Fruit fly (Drosophila melanogaster) whole organism, prepupa: ENCODE measurements around the gene ImpE3.

Source experiments
- CG31627 ChIP-seq: fragments of 200-800 bp; sonication (Bioruptor generic); optimal IDR thresholded peaks from 3 replicates; lab custom pipeline; 2016; ENCODE audit warnings: missing biosample characterization, missing genetic modification characterization
- CG6854 ChIP-seq: fragments of 200-800 bp; sonication (Bioruptor generic); optimal IDR thresholded peaks from 2 replicates; lab custom pipeline; 2017; ENCODE audit warnings: missing biosample characterization, mild to moderate bottlenecking, missing genetic modification characterization
- Hr39 ChIP-seq: fragments of 200-800 bp; sonication (Bioruptor generic); optimal IDR thresholded peaks from 2 replicates; lab custom pipeline; 2016; ENCODE audit warnings: missing biosample characterization, missing genetic modification characterization
- Lpt ChIP-seq: fragments of 200-800 bp; sonication (Bioruptor generic); optimal IDR thresholded peaks from 3 replicates; lab custom pipeline; 2016; ENCODE audit warnings: missing biosample characterization, missing genetic modification characterization
- Met ChIP-seq: fragments of 200-800 bp; sonication (Bioruptor generic); optimal IDR thresholded peaks from 3 replicates; lab custom pipeline; 2016; ENCODE audit warnings: missing biosample characterization, missing genetic modification characterization
- Sox15 ChIP-seq: fragments of 200-800 bp; sonication (Bioruptor generic); optimal IDR thresholded peaks from 3 replicates; lab custom pipeline; 2016; ENCODE audit warnings: missing biosample characterization, missing genetic modification characterization
- salr ChIP-seq, 2 experiments: fragments of 200-800 bp; sonication (Bioruptor generic); optimal IDR thresholded peaks; 3 replicates each; lab custom pipeline; 2016 to 2018; ENCODE audit warnings: missing biosample characterization in 2 of 2, missing genetic modification characterization in 2 of 2, mild to moderate bottlenecking in 1 of 2

- TF ChIP-seq Lpt (GFP tag; lab: Kevin White, UChicago), result no peak
- no peak for TF ChIP-seq CG6854 (GFP tag; lab: Kevin White, UChicago)
- TF ChIP-seq salr (GFP tag; optimal IDR thresholded peaks at IDR 0.05; lab: Kevin White, UChicago), result no peak
- TF ChIP-seq Met (GFP tag; lab: Kevin White, UChicago), result no peak
- no peak for TF ChIP-seq CG31627
- no peak for TF ChIP-seq Hr39 (GFP tag; lab: Kevin White, UChicago)
- TF ChIP-seq Sox15, result no peak
Observed at dm6 chr3R:7993506-7993905, 35.8 kb downstream of the ImpE3 start.
